Worm (Caenorhabditis elegans) whole organism, mixed stage, embryonic: Measurements from ENCODE around the gene F28C10.3.

Experiments used
- lsy-2 ChIP-seq: fragments of 150-350 bp; optimal IDR thresholded peaks from 2 replicates; lab custom pipeline; 2014; ENCODE audit warnings: missing biosample characterization, missing genetic modification characterization
- unc-62 ChIP-seq: fragments of 150-350 bp; optimal IDR thresholded peaks from 2 replicates; lab custom pipeline; 2014; ENCODE audit warnings: missing biosample characterization, missing genetic modification reagents, missing genetic modification characterization
- ztf-11 ChIP-seq: fragments of 150-350 bp; optimal IDR thresholded peaks from 2 replicates; lab custom pipeline; 2014; ENCODE audit warnings: missing biosample characterization, missing genetic modification characterization

ce11 chrX:535728-536127 is at the start of gene F28C10.3:
- peak; percentile 82 for TF ChIP-seq unc-62 (GFP tag; lab: Kevin White, UChicago)
- TF ChIP-seq ztf-11 = no peak
- TF ChIP-seq lsy-2 = peak; percentile 45
